Fruit fly (Drosophila melanogaster) whole organism, embryonic: ENCODE data around the gene CG43867.
A peak's percentile ranks its signal among the peaks of the same experiment; 100 is the strongest.

Experiments
- Atf-2 ChIP-seq: fragments of 200-800 bp; sonication (Bioruptor generic); optimal IDR thresholded peaks from 2 replicates; lab custom pipeline; 2016; ENCODE audit warnings: missing biosample characterization, missing genetic modification characterization
- CG12236 ChIP-seq: fragments of 200-800 bp; sonication (Bioruptor generic); optimal IDR thresholded peaks from 2 replicates; lab custom pipeline; 2016; ENCODE audit warnings: missing biosample characterization, missing genetic modification characterization
- CG12744 ChIP-seq: fragments of 200-800 bp; sonication (Bioruptor generic); optimal IDR thresholded peaks from 2 replicates; lab custom pipeline; 2016; ENCODE audit warnings: missing biosample characterization, missing genetic modification characterization
- CG13296 ChIP-seq: fragments of 200-800 bp; sonication (Bioruptor generic); optimal IDR thresholded peaks from 3 replicates; lab custom pipeline; 2018; ENCODE audit warnings: missing biosample characterization, mild to moderate bottlenecking, missing genetic modification characterization
- CG14014 ChIP-seq: fragments of 200-800 bp; sonication (Bioruptor generic); IDR thresholded peaks from 2 replicates; pipeline ENCODE4 v1.3.6; 2022; ENCODE audit warnings: missing biosample characterization, missing genetic modification characterization
- CG15514 ChIP-seq: fragments of 200-800 bp; sonication (Bioruptor generic); optimal IDR thresholded peaks from 3 replicates; lab custom pipeline; 2017; ENCODE audit warnings: missing biosample characterization, missing genetic modification characterization, mild to moderate bottlenecking, moderate library complexity, missing genetic modification reagents
- CG16815 ChIP-seq: fragments of 200-800 bp; sonication (Bioruptor generic); optimal IDR thresholded peaks from 3 replicates; lab custom pipeline; 2017; ENCODE audit warnings: missing biosample characterization, mild to moderate bottlenecking, missing genetic modification characterization
- CG17359 ChIP-seq: fragments of 200-800 bp; sonication (Bioruptor generic); optimal IDR thresholded peaks from 3 replicates; lab custom pipeline; 2018; ENCODE audit warnings: missing biosample characterization, mild to moderate bottlenecking, missing genetic modification characterization, moderate library complexity
- CG17361 ChIP-seq: fragments of 200-800 bp; sonication (Bioruptor generic); IDR thresholded peaks from 3 replicates; pipeline ENCODE4 v1.3.6; 2022; ENCODE audit warnings: missing biosample characterization, missing genetic modification characterization
- CG17612 ChIP-seq: fragments of 200-800 bp; sonication (Bioruptor generic); IDR thresholded peaks from 2 replicates; pipeline ENCODE4 v1.3.6; 2022; ENCODE audit warnings: missing biosample characterization, missing genetic modification characterization
- CG17829 ChIP-seq: fragments of 200-800 bp; optimal IDR thresholded peaks from 2 replicates; lab custom pipeline; 2019; ENCODE audit warnings: missing biosample characterization, mild to moderate bottlenecking, missing genetic modification characterization, moderate library complexity
- CG17912 ChIP-seq: fragments of 200-800 bp; sonication (Bioruptor generic); optimal IDR thresholded peaks from 2 replicates; lab custom pipeline; 2018; ENCODE audit warnings: missing biosample characterization, mild to moderate bottlenecking, missing genetic modification characterization
- CG2199 ChIP-seq: fragments of 200-800 bp; sonication (Bioruptor generic); IDR thresholded peaks from 3 replicates; pipeline ENCODE4 v1.3.6; 2022; ENCODE audit warnings: missing biosample characterization, missing genetic modification characterization
- CG2678 ChIP-seq: fragments of 200-800 bp; sonication (Bioruptor generic); optimal IDR thresholded peaks from 3 replicates; lab custom pipeline; 2019; ENCODE audit warnings: missing biosample characterization, mild to moderate bottlenecking, missing genetic modification characterization, moderate library complexity
- CG30431 ChIP-seq: fragments of 200-800 bp; sonication (Bioruptor generic); optimal IDR thresholded peaks from 2 replicates; lab custom pipeline; 2017; ENCODE audit warnings: missing biosample characterization, missing genetic modification characterization
- CG31388 ChIP-seq: fragments of 200-800 bp; sonication (Bioruptor generic); optimal IDR thresholded peaks from 2 replicates; lab custom pipeline; 2016; ENCODE audit warnings: missing biosample characterization, missing genetic modification characterization
- CG32767 ChIP-seq: fragments of 200-800 bp; sonication (Bioruptor generic); IDR thresholded peaks from 2 replicates; pipeline ENCODE4 v1.3.6; 2022; ENCODE audit warnings: missing biosample characterization, missing genetic modification characterization
- CG6791 ChIP-seq: fragments of 200-800 bp; sonication (Bioruptor generic); IDR thresholded peaks from 3 replicates; pipeline ENCODE4 v1.3.6; 2022; ENCODE audit warnings: missing biosample characterization, missing genetic modification characterization; ENCODE audit not compliant: partially characterized antibody
- CG6854 ChIP-seq: fragments of 200-800 bp; sonication (Bioruptor generic); optimal IDR thresholded peaks from 3 replicates; lab custom pipeline; 2017; ENCODE audit warnings: missing biosample characterization, mild to moderate bottlenecking, missing genetic modification characterization
- CG7271 ChIP-seq: fragments of 200-800 bp; sonication (Bioruptor generic); optimal IDR thresholded peaks from 2 replicates; lab custom pipeline; 2018; ENCODE audit warnings: missing biosample characterization, mild to moderate bottlenecking, missing genetic modification characterization, moderate library complexity
- CG7372 ChIP-seq: fragments of 200-800 bp; sonication (Bioruptor generic); IDR thresholded peaks from 2 replicates; pipeline ENCODE4 v1.3.6; 2022; ENCODE audit warnings: missing biosample characterization, missing genetic modification characterization
- CG9437 ChIP-seq: fragments of 200-800 bp; sonication (Bioruptor generic); optimal IDR thresholded peaks from 2 replicates; lab custom pipeline; 2018; ENCODE audit warnings: missing biosample characterization, mild to moderate bottlenecking, missing genetic modification characterization
- D19A ChIP-seq: fragments of 200-800 bp; optimal IDR thresholded peaks from 3 replicates; lab custom pipeline; 2019; ENCODE audit warnings: missing biosample characterization, mild to moderate bottlenecking, missing genetic modification characterization, moderate library complexity
- Dll ChIP-seq: fragments of 200-800 bp; sonication (Bioruptor generic); IDR thresholded peaks from 4 replicates; pipeline ENCODE4 v1.3.6; 2022; ENCODE audit warnings: missing biosample characterization, missing genetic modification characterization; ENCODE audit not compliant: partially characterized antibody
- HLH4C ChIP-seq: fragments of 200-800 bp; sonication (Bioruptor generic); IDR thresholded peaks from 3 replicates; pipeline ENCODE4 v1.3.6; 2022; ENCODE audit warnings: missing biosample characterization, missing genetic modification characterization; ENCODE audit not compliant: partially characterized antibody
- Hey ChIP-seq: fragments of 200-800 bp; sonication (Bioruptor generic); optimal IDR thresholded peaks from 3 replicates; lab custom pipeline; 2018; ENCODE audit warnings: missing biosample characterization, mild to moderate bottlenecking, missing genetic modification characterization
- Hr39 ChIP-seq: fragments of >200 bp; optimal IDR thresholded peaks from 2 replicates; lab custom pipeline; 2017
- Lhr ChIP-seq: fragments of 200-800 bp; sonication (Bioruptor generic); optimal IDR thresholded peaks from 3 replicates; lab custom pipeline; 2017; ENCODE audit warnings: mild to moderate bottlenecking, missing biosample characterization, missing genetic modification reagents, missing genetic modification characterization
- MTF-1 ChIP-seq: fragments of 200-800 bp; sonication (Bioruptor generic); optimal IDR thresholded peaks from 2 replicates; lab custom pipeline; 2018; ENCODE audit warnings: missing biosample characterization, mild to moderate bottlenecking, missing genetic modification characterization, borderline replicate concordance
- Med ChIP-seq: fragments of 200-800 bp; sonication (Bioruptor generic); peaks from one replicate; lab custom pipeline; 2016; ENCODE audit warnings: missing biosample characterization, missing genetic modification characterization, mild to moderate bottlenecking, inconsistent platforms, moderate library complexity
- NC2β ChIP-seq: fragments of 200-800 bp; sonication (Bioruptor generic); optimal IDR thresholded peaks from 2 replicates; lab custom pipeline; 2016; ENCODE audit warnings: missing biosample characterization, missing genetic modification characterization
- ase ChIP-seq: fragments of 200-800 bp; sonication (Bioruptor generic); IDR thresholded peaks from 3 replicates; pipeline ENCODE4 v1.3.6; 2022; ENCODE audit warnings: missing biosample characterization, missing genetic modification characterization
- bab2 ChIP-seq: fragments of 200-800 bp; sonication (Bioruptor generic); optimal IDR thresholded peaks from 2 replicates; lab custom pipeline; 2016; ENCODE audit warnings: missing biosample characterization, missing genetic modification characterization
- ems ChIP-seq: fragments of 200-800 bp; sonication (Bioruptor generic); optimal IDR thresholded peaks from 3 replicates; lab custom pipeline; 2016; ENCODE audit warnings: missing biosample characterization, missing genetic modification characterization
- esg ChIP-seq: fragments of 200-800 bp; sonication (Bioruptor generic); conservative IDR thresholded peaks from 2 replicates; pipeline ENCODE4 v1.3.6; 2022; ENCODE audit warnings: missing biosample characterization, missing genetic modification characterization
- fd64A ChIP-seq: fragments of 200-800 bp; sonication (Bioruptor generic); optimal IDR thresholded peaks from 3 replicates; lab custom pipeline; 2018; ENCODE audit warnings: missing biosample characterization, mild to moderate bottlenecking, missing genetic modification characterization
- fru ChIP-seq: fragments of >200 bp; optimal IDR thresholded peaks from 2 replicates; lab custom pipeline; 2017
- gem ChIP-seq: fragments of 200-800 bp; sonication (Bioruptor generic); optimal IDR thresholded peaks from 2 replicates; lab custom pipeline; 2019; ENCODE audit warnings: missing biosample characterization, mild to moderate bottlenecking, missing genetic modification characterization, moderate library complexity
- gsb-n ChIP-seq: fragments of 200-800 bp; sonication (Bioruptor generic); optimal IDR thresholded peaks from 3 replicates; lab custom pipeline; 2018; ENCODE audit warnings: missing biosample characterization, mild to moderate bottlenecking, missing genetic modification characterization
- h ChIP-seq: fragments of >200 bp; optimal IDR thresholded peaks from 2 replicates; lab custom pipeline; 2017
- hb ChIP-seq: fragments of 200-800 bp; sonication (Bioruptor generic); IDR thresholded peaks from 3 replicates; pipeline ENCODE4 v1.3.6; 2022; ENCODE audit warnings: missing biosample characterization, missing genetic modification characterization; ENCODE audit not compliant: partially characterized antibody
- hth ChIP-seq: fragments of >200 bp; optimal IDR thresholded peaks from 2 replicates; lab custom pipeline; 2017; ENCODE audit warnings: inconsistent platforms
- kah ChIP-seq: fragments of 200-800 bp; sonication (Bioruptor generic); optimal IDR thresholded peaks from 2 replicates; lab custom pipeline; 2018; ENCODE audit warnings: missing biosample characterization, mild to moderate bottlenecking, missing genetic modification characterization
- kni ChIP-seq: fragments of 200-800 bp; sonication (Bioruptor generic); optimal IDR thresholded peaks from 3 replicates; lab custom pipeline; 2017; ENCODE audit warnings: mild to moderate bottlenecking, missing biosample characterization, missing genetic modification reagents, missing genetic modification characterization
- lola ChIP-seq, 3 experiments: fragments of >200 bp in 2 of 3; fragments of 200-800 bp in 1 of 3; sonication (Bioruptor generic) in 1 of 3; optimal IDR thresholded peaks; 2 replicates each; lab custom pipeline; 2017 to 2019; ENCODE audit warnings: missing biosample characterization in 3 of 3, missing genetic modification characterization in 3 of 3, mild to moderate bottlenecking in 1 of 3, moderate library complexity in 1 of 3
- org-1 ChIP-seq: fragments of 200-800 bp; sonication (Bioruptor generic); optimal IDR thresholded peaks from 2 replicates; lab custom pipeline; 2017; ENCODE audit warnings: missing biosample characterization, missing genetic modification characterization
- peb ChIP-seq: fragments of 200-800 bp; sonication (Bioruptor generic); IDR thresholded peaks from 2 replicates; pipeline ENCODE4 v1.3.6; 2022; ENCODE audit warnings: missing biosample characterization, missing genetic modification characterization
- psq ChIP-seq: fragments of 200-800 bp; sonication (Bioruptor generic); optimal IDR thresholded peaks from 2 replicates; lab custom pipeline; 2017; ENCODE audit warnings: missing biosample characterization, missing genetic modification characterization
- sd ChIP-seq: fragments of 200-800 bp; sonication (Bioruptor generic); optimal IDR thresholded peaks from 3 replicates; lab custom pipeline; 2018; ENCODE audit warnings: missing biosample characterization, mild to moderate bottlenecking, missing genetic modification characterization, moderate library complexity
- sim ChIP-seq: fragments of 200-800 bp; sonication (Bioruptor generic); IDR thresholded peaks from 2 replicates; pipeline ENCODE4 v1.3.6; 2022; ENCODE audit warnings: missing biosample characterization, missing genetic modification characterization
- slbo ChIP-seq: fragments of 200-800 bp; sonication (Bioruptor generic); IDR thresholded peaks from 2 replicates; pipeline ENCODE4 v1.3.6; 2022; ENCODE audit warnings: missing biosample characterization, missing genetic modification characterization
- tin ChIP-seq: fragments of 200-800 bp; sonication (Bioruptor generic); optimal IDR thresholded peaks from 3 replicates; lab custom pipeline; 2016; ENCODE audit warnings: missing biosample characterization, missing genetic modification characterization
- tup ChIP-seq: fragments of 200-800 bp; sonication (Bioruptor generic); optimal IDR thresholded peaks from 2 replicates; lab custom pipeline; 2016; ENCODE audit warnings: missing biosample characterization, mild to moderate bottlenecking, missing genetic modification characterization, moderate library complexity

The CG43867 gene

DNA sequence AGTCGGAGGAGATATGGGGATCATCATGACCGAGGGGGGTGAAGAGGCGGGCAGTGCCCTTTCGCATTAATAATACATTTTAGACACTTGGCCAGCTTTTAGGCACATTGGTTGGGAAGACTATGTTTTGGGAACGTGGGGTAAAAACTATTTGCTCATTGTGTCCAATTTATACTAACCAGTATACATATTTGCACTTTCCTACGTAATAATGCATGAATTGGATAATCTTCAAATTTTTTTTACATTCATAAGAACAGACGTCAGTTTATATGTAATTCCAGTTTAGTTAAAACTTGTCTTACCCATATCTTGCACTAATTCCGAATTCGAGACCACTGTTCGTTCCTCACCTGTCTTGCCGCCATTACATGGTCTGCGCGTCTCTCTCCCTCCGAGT, 148.4 kb downstream of the CG43867 start (continued):
- no peak for TF ChIP-seq tin (GFP tag; lab: Kevin White, UChicago)
- no peak for TF ChIP-seq Lhr (GFP tag; lab: Kevin White, UChicago)
- no peak for TF ChIP-seq CG7372 (GFP tag; lab: Robert Waterston, UW)
- TF ChIP-seq fd64A (GFP tag; lab: Kevin White, UChicago), result no peak
- TF ChIP-seq CG17829 (tag; lab: Kevin White, UChicago), result no peak
- peak; percentile 53 for TF ChIP-seq CG2678 (tag; lab: Kevin White, UChicago)
- TF ChIP-seq psq (GFP tag; lab: Kevin White, UChicago), result no peak
- TF ChIP-seq CG13296, result no peak
- TF ChIP-seq CG6854 (GFP tag; lab: Kevin White, UChicago), result no peak
- TF ChIP-seq ems (GFP tag; lab: Kevin White, UChicago), result no peak
- TF ChIP-seq CG12744 (GFP tag; lab: Kevin White, UChicago), result no peak
- no peak for TF ChIP-seq h
- TF ChIP-seq kah (GFP tag; lab: Kevin White, UChicago), result no peak
- no peak for TF ChIP-seq NC2β
- no peak for TF ChIP-seq D19A (tag; lab: Kevin White, UChicago)
- TF ChIP-seq CG30431 (GFP tag; lab: Kevin White, UChicago), result no peak
- TF ChIP-seq hth (lab: Kevin White, UChicago), result no peak
- TF ChIP-seq slbo (GFP tag; lab: Robert Waterston, UW), result no peak
- no peak for TF ChIP-seq Hr39 (lab: Kevin White, UChicago)
- no peak for TF ChIP-seq esg (GFP tag; lab: Robert Waterston, UW)
- no peak for TF ChIP-seq kni (GFP tag; lab: Kevin White, UChicago)
- TF ChIP-seq CG2199 (GFP tag; lab: Robert Waterston, UW), result no peak
- TF ChIP-seq CG17912 (GFP tag; lab: Kevin White, UChicago), result no peak
- TF ChIP-seq gem (tag; lab: Kevin White, UChicago), result peak; percentile 53
- no peak for TF ChIP-seq Dll (GFP tag; lab: Robert Waterston, UW)
- no peak for TF ChIP-seq CG7271
- no peak for TF ChIP-seq CG31388 (GFP tag; lab: Kevin White, UChicago)
- TF ChIP-seq sim (GFP tag; lab: Robert Waterston, UW), result no peak
- TF ChIP-seq CG17612 (GFP tag; lab: Robert Waterston, UW), result no peak
- TF ChIP-seq CG14014, result no peak
- TF ChIP-seq tup, result no peak
- peak; percentile 41 for TF ChIP-seq org-1
- TF ChIP-seq Hey (tag; lab: Kevin White, UChicago), result no peak
- TF ChIP-seq lola (GFP tag; optimal IDR thresholded peaks at IDR 0.05; lab: Kevin White, UChicago), result peak in 1 of 3 experiments; percentile 10
- no peak for TF ChIP-seq gsb-n (tag; lab: Kevin White, UChicago)
- no peak for TF ChIP-seq CG6791 (GFP tag; lab: Robert Waterston, UW)
- TF ChIP-seq CG15514 (GFP tag; lab: Kevin White, UChicago), result no peak
- TF ChIP-seq sd (tag; lab: Kevin White, UChicago), result no peak
- TF ChIP-seq bab2 (GFP tag; lab: Kevin White, UChicago), result peak; percentile 0
- no peak for TF ChIP-seq HLH4C
- TF ChIP-seq peb (GFP tag; lab: Robert Waterston, UW), result no peak
- TF ChIP-seq Med (GFP tag; lab: Kevin White, UChicago), result no peak
- no peak for TF ChIP-seq CG32767 (GFP tag; lab: Robert Waterston, UW)
- TF ChIP-seq fru (lab: Kevin White, UChicago), result no peak
- 0 out of 3 replicates have a peak, but pooled peaks have one; percentile 24 for TF ChIP-seq CG17361 (GFP tag; lab: Robert Waterston, UW)
- TF ChIP-seq ase (GFP tag; lab: Robert Waterston, UW), result no peak
- TF ChIP-seq Atf-2 (GFP tag; lab: Kevin White, UChicago), result no peak
- no peak for TF ChIP-seq hb (GFP tag; lab: Robert Waterston, UW)
- TF ChIP-seq CG16815, result no peak
- TF ChIP-seq CG17359, result peak; percentile 36
- TF ChIP-seq CG9437 (GFP tag; lab: Kevin White, UChicago), result no peak
- TF ChIP-seq MTF-1, result no peak
- TF ChIP-seq CG12236 (GFP tag; lab: Kevin White, UChicago), result no peak
